Worm (Caenorhabditis elegans) whole organism, L1 larva: ENCODE measurements around the gene C05D2.8.
A peak's percentile ranks its signal among the peaks of the same experiment; 100 is the strongest.

Experiments used
- C04F5.9 ChIP-seq: sonication (generic microtip); optimal IDR thresholded peaks from 2 replicates; lab custom pipeline; 2016; ENCODE audit warnings: missing genetic modification characterization, missing compliant biosample characterization
- C16A3.4 ChIP-seq: fragments of 150-350 bp; optimal IDR thresholded peaks from 2 replicates; lab custom pipeline; 2014; ENCODE audit warnings: missing biosample characterization, missing genetic modification characterization
- C34B4.2 ChIP-seq: sonication (generic microtip); optimal IDR thresholded peaks from 2 replicates; lab custom pipeline; 2017; ENCODE audit warnings: mild to moderate bottlenecking, missing genetic modification characterization, missing compliant biosample characterization
- F16B12.6 ChIP-seq: fragments of 150-350 bp; optimal IDR thresholded peaks from 2 replicates; lab custom pipeline; 2014; ENCODE audit warnings: missing biosample characterization, missing genetic modification characterization
- aha-1 ChIP-seq: fragments of 150-350 bp; optimal IDR thresholded peaks from 2 replicates; lab custom pipeline; 2014; ENCODE audit warnings: missing biosample characterization, missing genetic modification characterization
- alr-1 ChIP-seq: fragments of 200-800 bp; sonication (Bioruptor generic); optimal IDR thresholded peaks from 2 replicates; lab custom pipeline; 2018; ENCODE audit warnings: borderline replicate concordance, mild to moderate bottlenecking, missing genetic modification characterization, missing compliant biosample characterization
- ama-1 ChIP-seq: fragments of 150-350 bp; optimal IDR thresholded peaks from 2 replicates; lab custom pipeline; 2014
- blmp-1 ChIP-seq: fragments of 150-350 bp; optimal IDR thresholded peaks from 2 replicates; lab custom pipeline; 2014; ENCODE audit warnings: missing biosample characterization, missing genetic modification characterization
- ceh-8 ChIP-seq: fragments of 200-800 bp; sonication (Bioruptor generic); optimal IDR thresholded peaks from 2 replicates; lab custom pipeline; 2018; ENCODE audit warnings: mild to moderate bottlenecking, missing genetic modification characterization, moderate library complexity, missing compliant biosample characterization
- ceh-82 ChIP-seq, 3 experiments: fragments of 150-350 bp in 1 of 3; sonication (generic microtip) in 2 of 3; optimal IDR thresholded peaks; 2 replicates each; lab custom pipeline; 2014 to 2017; ENCODE audit warnings: missing biosample characterization in 3 of 3, missing genetic modification characterization in 3 of 3
- ceh-88 ChIP-seq: fragments of 200-800 bp; sonication (Bioruptor generic); IDR thresholded peaks from 2 replicates; pipeline ENCODE4 v1.3.6; 2022; ENCODE audit warnings: missing genetic modification characterization, missing compliant biosample characterization
- ceh-90 ChIP-seq: sonication (generic microtip); optimal IDR thresholded peaks from 2 replicates; lab custom pipeline; 2016; ENCODE audit warnings: missing genetic modification characterization, missing compliant biosample characterization
- ces-1 ChIP-seq: fragments of 150-350 bp; optimal IDR thresholded peaks from 2 replicates; lab custom pipeline; 2014; ENCODE audit warnings: missing biosample characterization, missing genetic modification reagents, missing genetic modification characterization
- efl-1 ChIP-seq, 4 experiments: fragments of 150-350 bp; optimal IDR thresholded peaks in 3 of 4; peaks in 1 of 4; 1 replicate in 1 of 4; 2 replicates in 3 of 4; lab custom pipeline; 2014; ENCODE audit warnings: missing biosample characterization in 2 of 4, missing genetic modification characterization in 2 of 4, missing genetic modification reagents in 2 of 4
- egl-27 ChIP-seq, 2 experiments: fragments of 150-350 bp in 1 of 2; sonication (generic microtip); optimal IDR thresholded peaks; 3 replicates each; lab custom pipeline; 2017 to 2018; ENCODE audit warnings: missing biosample characterization in 2 of 2, missing genetic modification characterization in 2 of 2, missing genetic modification reagents in 2 of 2
- elt-2 ChIP-seq: sonication (generic microtip); optimal IDR thresholded peaks from 2 replicates; lab custom pipeline; 2016; ENCODE audit warnings: missing genetic modification characterization, mild to moderate bottlenecking, inconsistent platforms, missing compliant biosample characterization, missing genetic modification reagents
- elt-3 ChIP-seq, 6 experiments: fragments of 150-350 bp in 1 of 6; sonication (generic microtip); optimal IDR thresholded peaks; 2 replicates each; lab custom pipeline; 2017 to 2018; ENCODE audit warnings: missing biosample characterization in 6 of 6, missing genetic modification characterization in 6 of 6, inconsistent platforms in 1 of 6
- fkh-4 ChIP-seq: sonication (generic microtip); optimal IDR thresholded peaks from 2 replicates; lab custom pipeline; 2016; ENCODE audit warnings: missing compliant biosample characterization, missing genetic modification characterization, borderline replicate concordance
- fos-1 ChIP-seq: fragments of 150-350 bp; optimal IDR thresholded peaks from 2 replicates; lab custom pipeline; 2014; ENCODE audit warnings: missing biosample characterization, missing genetic modification characterization
- grh-1 ChIP-seq: fragments of 200-800 bp; sonication (Bioruptor generic); IDR thresholded peaks from 2 replicates; pipeline ENCODE4 v1.3.6; 2022; ENCODE audit warnings: missing genetic modification reagents, missing genetic modification characterization, missing compliant biosample characterization
- hlh-17 ChIP-seq: fragments of 200-800 bp; sonication (Bioruptor generic); optimal IDR thresholded peaks from 2 replicates; lab custom pipeline; 2018; ENCODE audit warnings: missing genetic modification characterization, mild to moderate bottlenecking, missing compliant biosample characterization, moderate library complexity, borderline replicate concordance
- hlh-4 ChIP-seq: sonication (generic microtip); optimal IDR thresholded peaks from 2 replicates; lab custom pipeline; 2016; ENCODE audit warnings: mild to moderate bottlenecking, missing genetic modification characterization, missing compliant biosample characterization
- hpl-2 ChIP-seq: fragments of 150-350 bp; optimal IDR thresholded peaks from 2 replicates; lab custom pipeline; 2014; ENCODE audit warnings: missing biosample characterization, missing genetic modification reagents, missing genetic modification characterization
- irx-1 ChIP-seq: sonication (generic microtip); optimal IDR thresholded peaks from 2 replicates; lab custom pipeline; 2016; ENCODE audit warnings: missing genetic modification characterization, missing compliant biosample characterization
- lin-39 ChIP-seq: fragments of 150-350 bp; optimal IDR thresholded peaks from 2 replicates; lab custom pipeline; 2014; ENCODE audit warnings: missing biosample characterization, missing genetic modification reagents, missing genetic modification characterization
- lsy-2 ChIP-seq, 2 experiments: fragments of 150-350 bp; optimal IDR thresholded peaks; 2 replicates each; lab custom pipeline; 2014; ENCODE audit warnings: missing biosample characterization in 2 of 2, missing genetic modification characterization in 2 of 2
- mab-9 ChIP-seq: fragments of 200-800 bp; sonication (Bioruptor generic); IDR thresholded peaks from 2 replicates; pipeline ENCODE4 v1.3.6; 2022; ENCODE audit warnings: missing genetic modification reagents, missing genetic modification characterization, missing compliant biosample characterization
- mdl-1 ChIP-seq, 2 experiments: fragments of 150-350 bp; optimal IDR thresholded peaks; 2 replicates each; lab custom pipeline; 2014 to 2017; ENCODE audit warnings: missing biosample characterization in 2 of 2, missing genetic modification characterization in 2 of 2, inconsistent platforms in 1 of 2
- mep-1 ChIP-seq: fragments of 150-350 bp; optimal IDR thresholded peaks from 2 replicates; lab custom pipeline; 2014; ENCODE audit warnings: missing biosample characterization, missing genetic modification characterization
- nhr-20 ChIP-seq: sonication (generic microtip); optimal IDR thresholded peaks from 2 replicates; lab custom pipeline; 2016; ENCODE audit warnings: mild to moderate bottlenecking, missing genetic modification characterization, missing compliant biosample characterization
- nhr-237 ChIP-seq: fragments of 150-350 bp; optimal IDR thresholded peaks from 2 replicates; lab custom pipeline; 2014; ENCODE audit warnings: missing biosample characterization, missing genetic modification characterization
- nhr-47 ChIP-seq: sonication (generic microtip); optimal IDR thresholded peaks from 2 replicates; lab custom pipeline; 2016; ENCODE audit warnings: mild to moderate bottlenecking, missing genetic modification characterization, moderate library complexity, missing compliant biosample characterization
- nhr-85 ChIP-seq: sonication (generic microtip); peaks from one replicate; lab custom pipeline; 2016; ENCODE audit warnings: missing genetic modification characterization, inconsistent platforms, missing compliant biosample characterization
- nhr-90 ChIP-seq: sonication (generic microtip); optimal IDR thresholded peaks from 2 replicates; lab custom pipeline; 2016; ENCODE audit warnings: mild to moderate bottlenecking, missing genetic modification characterization, missing compliant biosample characterization; ENCODE audit not compliant: poor library complexity
- pag-3 ChIP-seq: sonication (generic microtip); optimal IDR thresholded peaks from 2 replicates; lab custom pipeline; 2017; ENCODE audit warnings: missing genetic modification characterization, mild to moderate bottlenecking, missing compliant biosample characterization, antibody characterized with exemption, borderline replicate concordance; ENCODE audit not compliant: insufficient read depth
- pax-3 ChIP-seq: fragments of 200-800 bp; sonication (Bioruptor generic); optimal IDR thresholded peaks from 2 replicates; lab custom pipeline; 2018; ENCODE audit warnings: mild to moderate bottlenecking, missing genetic modification characterization, moderate library complexity, missing compliant biosample characterization
- pqm-1 ChIP-seq: sonication (generic microtip); optimal IDR thresholded peaks from 3 replicates; lab custom pipeline; 2017; ENCODE audit warnings: missing biosample characterization, missing genetic modification characterization
- rnt-1 ChIP-seq: sonication (generic microtip); optimal IDR thresholded peaks from 2 replicates; lab custom pipeline; 2016; ENCODE audit warnings: mild to moderate bottlenecking, missing genetic modification characterization, moderate library complexity, missing compliant biosample characterization
- skn-1 ChIP-seq: fragments of 150-350 bp; optimal IDR thresholded peaks from 2 replicates; lab custom pipeline; 2014; ENCODE audit warnings: missing biosample characterization, missing genetic modification characterization
- snpc-4 ChIP-seq: fragments of 150-350 bp; optimal IDR thresholded peaks from 2 replicates; lab custom pipeline; 2014; ENCODE audit warnings: missing biosample characterization, missing genetic modification characterization
- sox-4 ChIP-seq: sonication (generic microtip); optimal IDR thresholded peaks from 2 replicates; lab custom pipeline; 2016; ENCODE audit warnings: missing genetic modification characterization, missing compliant biosample characterization
- sptf-1 ChIP-seq: fragments of 150-350 bp; optimal IDR thresholded peaks from 2 replicates; lab custom pipeline; 2014; ENCODE audit warnings: missing biosample characterization, missing genetic modification characterization
- swsn-7 ChIP-seq: sonication (generic microtip); optimal IDR thresholded peaks from 2 replicates; lab custom pipeline; 2016; ENCODE audit warnings: missing genetic modification characterization, missing compliant biosample characterization
- tbx-2 ChIP-seq: sonication (generic microtip); optimal IDR thresholded peaks from 2 replicates; lab custom pipeline; 2016; ENCODE audit warnings: missing genetic modification characterization, missing compliant biosample characterization
- unc-30 ChIP-seq: sonication (generic microtip); optimal IDR thresholded peaks from 2 replicates; lab custom pipeline; 2017; ENCODE audit warnings: missing biosample characterization, missing genetic modification characterization
- unc-86 ChIP-seq: sonication (generic microtip); optimal IDR thresholded peaks from 2 replicates; lab custom pipeline; 2016; ENCODE audit warnings: missing genetic modification characterization, missing compliant biosample characterization
- unc-98 ChIP-seq: fragments of 200-800 bp; sonication (Bioruptor generic); IDR thresholded peaks from 2 replicates; pipeline ENCODE4 v1.3.6; 2022; ENCODE audit warnings: missing genetic modification characterization, missing compliant biosample characterization
- vab-15 ChIP-seq: sonication (generic microtip); optimal IDR thresholded peaks from 2 replicates; lab custom pipeline; 2017; ENCODE audit warnings: missing genotype, mild to moderate bottlenecking, missing genetic modification characterization, missing compliant biosample characterization
- xbp-1 ChIP-seq: sonication (generic microtip); optimal IDR thresholded peaks from 2 replicates; lab custom pipeline; 2016; ENCODE audit warnings: missing genetic modification characterization, missing compliant biosample characterization
- zag-1 ChIP-seq: fragments of 150-350 bp; optimal IDR thresholded peaks from 2 replicates; lab custom pipeline; 2014; ENCODE audit warnings: missing biosample characterization, missing genetic modification characterization
- ztf-4 ChIP-seq: fragments of 150-350 bp; optimal IDR thresholded peaks from 2 replicates; lab custom pipeline; 2014; ENCODE audit warnings: missing biosample characterization, missing genetic modification characterization

C05D2.8 gene

ce11 chrIII:5603439-5603986 is 6.6 kb downstream of the C05D2.8 start, which contains the start of gene madf-11 (continued):
- TF ChIP-seq rnt-1 (tag; lab: Kevin White, UChicago) (peak; percentile 92), pax-3 (tag; lab: Kevin White, UChicago) (peak; percentile 36), C16A3.4 (tag; lab: Kevin White, UChicago) (peak; percentile 49), zag-1 (tag; lab: Kevin White, UChicago) (no peak), efl-1 (optimal IDR thresholded peaks at IDR 0.05; lab: Kevin White, UChicago) (peak; percentile 77 to 88), efl-1 (GFP tag; optimal IDR thresholded peaks at IDR 0.05 in 1 of 2; lab: Kevin White, UChicago) (peak; percentile 74 to 97), blmp-1 (peak; percentile 75), elt-3 (tag; optimal IDR thresholded peaks at IDR 0.05; lab: Kevin White, UChicago) (peak in 1 of 6 experiments; percentile 33), C34B4.2 (tag; lab: Kevin White, UChicago) (no peak), tbx-2 (tag; lab: Kevin White, UChicago) (peak; percentile 68), pqm-1 (tag; lab: Kevin White, UChicago) (no peak), unc-30 (tag; lab: Kevin White, UChicago) (no peak), C04F5.9 (peak; percentile 29), vab-15 (no peak), unc-86 (tag; lab: Kevin White, UChicago) (peak; percentile 41), hpl-2 (GFP tag; lab: Kevin White, UChicago) (no peak), nhr-85 (tag; lab: Kevin White, UChicago) (peak; percentile 83), snpc-4 (peak; percentile 64), skn-1 (tag; lab: Kevin White, UChicago) (peak; percentile 52), F16B12.6 (peak; percentile 23), egl-27 (tag; optimal IDR thresholded peaks at IDR 0.05; lab: Kevin White, UChicago) (no peak), unc-98 (GFP tag; lab: Robert Waterston, UW) (no peak), aha-1 (tag; lab: Kevin White, UChicago) (no peak), nhr-20 (tag; lab: Kevin White, UChicago) (peak; percentile 59), pag-3 (tag; lab: Kevin White, UChicago) (no peak), ceh-8 (no peak), alr-1 (tag; lab: Kevin White, UChicago) (no peak), nhr-237 (tag; lab: Kevin White, UChicago) (no peak), ama-1 (lab: Kevin White, UChicago) (no peak), irx-1 (tag; lab: Kevin White, UChicago) (peak; percentile 10), mdl-1 (tag; optimal IDR thresholded peaks at IDR 0.05; lab: Kevin White, UChicago) (peak in 1 of 2 experiments; percentile 70), hlh-17 (GFP tag; lab: Kevin White, UChicago) (no peak), lin-39 (tag; lab: Kevin White, UChicago) (no peak), elt-2 (tag; lab: Kevin White, UChicago) (no peak), nhr-47 (peak; percentile 71), mab-9 (no peak), ceh-88 (GFP tag; lab: Robert Waterston, UW) (no peak), xbp-1 (peak; percentile 58), ceh-82 (tag; optimal IDR thresholded peaks at IDR 0.05; lab: Kevin White, UChicago) (peak in 2 of 3 experiments; percentile 23 to 78), ztf-4 (tag; lab: Kevin White, UChicago) (no peak), lsy-2 (tag; optimal IDR thresholded peaks at IDR 0.05; lab: Kevin White, UChicago) (peak; percentile 66 to 83)

ce11 chrIII:5601999-5602398 is 8.1 kb downstream of the C05D2.8 start:
- peak in 2 of 6 experiments; percentile 24 to 58 for TF ChIP-seq elt-3 (tag; optimal IDR thresholded peaks at IDR 0.05; lab: Kevin White, UChicago)
- no peak for TF ChIP-seq hlh-4 (tag; lab: Kevin White, UChicago)
- no peak for TF ChIP-seq fkh-4 (tag; lab: Kevin White, UChicago)
- peak; percentile 43 for TF ChIP-seq elt-2 (tag; lab: Kevin White, UChicago)
- TF ChIP-seq C04F5.9, result peak; percentile 25
- TF ChIP-seq fos-1, result peak; percentile 16
- TF ChIP-seq mep-1 (tag; lab: Kevin White, UChicago), result peak; percentile 81
- TF ChIP-seq grh-1, result peak; percentile 33; the same call in 1 of the 2 replicates
- TF ChIP-seq rnt-1 (tag; lab: Kevin White, UChicago), result peak; percentile 88
- peak; percentile 15 for TF ChIP-seq F16B12.6
- peak; percentile 7 for TF ChIP-seq ceh-90 (tag; lab: Kevin White, UChicago)
- TF ChIP-seq sox-4 (tag; lab: Kevin White, UChicago), result no peak
- TF ChIP-seq nhr-90 (tag; lab: Kevin White, UChicago), result peak; percentile 78
- TF ChIP-seq nhr-47, result peak; percentile 81
- peak; percentile 55 to 70 for TF ChIP-seq lsy-2 (tag; optimal IDR thresholded peaks at IDR 0.05; lab: Kevin White, UChicago)
- TF ChIP-seq unc-98 (GFP tag; lab: Robert Waterston, UW), result peak; percentile 56; the same call in 1 of the 2 replicates
- TF ChIP-seq ama-1 (lab: Kevin White, UChicago), result peak; percentile 6
- TF ChIP-seq swsn-7 (tag; lab: Kevin White, UChicago), result peak; percentile 75
- no peak for TF ChIP-seq ces-1 (GFP tag; lab: Kevin White, UChicago)
- TF ChIP-seq sptf-1 (tag; lab: Kevin White, UChicago), result no peak
